Fruit fly (Drosophila melanogaster): ENCODE results near the gene vn.
A peak's percentile ranks its signal among the peaks of the same experiment; 100 is the strongest.

The vn gene

DNA sequence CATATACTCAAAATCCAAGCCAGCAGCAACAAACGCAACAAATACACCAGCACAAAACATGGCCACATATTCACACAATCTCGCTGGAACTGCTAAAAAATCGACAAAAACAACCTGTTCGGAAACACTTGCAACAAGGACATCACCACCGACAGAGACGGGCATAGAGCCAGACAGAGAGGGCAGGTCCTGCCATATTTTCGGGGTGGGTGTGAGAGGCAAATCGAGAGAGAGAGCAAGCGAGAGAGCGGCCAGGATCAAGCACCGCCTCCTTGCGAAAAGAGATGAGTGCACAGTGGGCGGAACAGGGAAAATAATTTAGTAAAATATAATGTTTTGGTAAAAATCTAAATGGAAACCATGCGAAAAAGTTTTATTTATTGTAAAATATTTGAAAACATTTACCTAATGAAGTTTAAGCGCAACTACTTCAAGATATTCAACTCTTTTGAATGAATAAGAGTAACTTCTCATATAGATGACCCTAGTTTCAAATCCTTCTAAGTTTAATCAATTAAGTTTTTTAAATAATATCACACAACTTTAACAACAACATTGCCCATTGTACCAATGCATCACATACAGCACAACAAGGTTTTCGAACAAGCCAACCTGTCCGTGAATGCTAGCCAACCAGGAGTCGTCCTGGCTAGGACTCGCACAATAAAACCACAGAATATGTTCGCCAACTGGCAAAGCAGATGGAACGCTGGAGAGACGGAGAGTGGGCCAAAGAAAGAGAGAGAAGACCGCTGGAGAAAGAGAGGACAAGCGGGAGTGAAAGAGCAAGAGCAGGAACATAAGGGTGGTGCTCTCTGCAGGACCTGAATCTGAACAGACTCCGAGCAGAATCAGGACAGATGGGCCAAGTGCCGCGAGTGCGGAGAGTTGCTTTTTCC, 36.1 kb upstream of the vn start (continued):
- no peak; the same call in 2 of the 3 replicates for TF ChIP-seq CG2889 (GFP tag; IDR thresholded peaks at IDR 0.05)
- no peak for TF ChIP-seq Taf1 (GFP tag; IDR thresholded peaks at IDR 0.05)
- TF ChIP-seq H2.0 (GFP tag; IDR thresholded peaks at IDR 0.05), result peak; percentile 44; the same call in 1 of the 2 replicates
- TF ChIP-seq vnd (GFP tag; IDR thresholded peaks at IDR 0.05; ENCODE audit: partially characterized antibody), result no peak
- no peak for TF ChIP-seq Mrtf (GFP tag; IDR thresholded peaks at IDR 0.05)
- no peak for TF ChIP-seq CG2202 (tag; optimal IDR thresholded peaks at IDR 0.05)
- TF ChIP-seq Fer3 (tag; optimal IDR thresholded peaks at IDR 0.05), result no peak
- TF ChIP-seq MESR4 (GFP tag; optimal IDR thresholded peaks at IDR 0.05), result no peak
- no peak for TF ChIP-seq MBD-R2 (GFP tag; IDR thresholded peaks at IDR 0.05)
- no peak for TF ChIP-seq Vsx1 (GFP tag; optimal IDR thresholded peaks at IDR 0.05)
- no peak for TF ChIP-seq CG7963 (GFP tag; IDR thresholded peaks at IDR 0.05; ENCODE audit: partially characterized antibody)
- TF ChIP-seq trem (tag; optimal IDR thresholded peaks at IDR 0.05), result no peak
- TF ChIP-seq cato (GFP tag; optimal IDR thresholded peaks at IDR 0.05; ENCODE audit: borderline replicate concordance), result peak; percentile 36
- no peak for TF ChIP-seq Spps (tag; optimal IDR thresholded peaks at IDR 0.05)
- no peak for TF ChIP-seq lab (GFP tag; optimal IDR thresholded peaks at IDR 0.05)
- TF ChIP-seq inv (GFP tag; IDR thresholded peaks at IDR 0.05; ENCODE audit: partially characterized antibody), result no peak
- no peak for TF ChIP-seq ab (GFP tag; optimal IDR thresholded peaks at IDR 0.05)
- TF ChIP-seq gcm (GFP tag; optimal IDR thresholded peaks at IDR 0.05), result no peak
- TF ChIP-seq Lhr (GFP tag; optimal IDR thresholded peaks at IDR 0.05), result peak; percentile 16
- TF ChIP-seq cad (GFP tag; optimal IDR thresholded peaks at IDR 0.05), result no peak
- TF ChIP-seq CG31224 (GFP tag; IDR thresholded peaks at IDR 0.05), result no peak
- TF ChIP-seq ERR (GFP tag; optimal IDR thresholded peaks at IDR 0.05), result no peak
- TF ChIP-seq CTCF (GFP tag; optimal IDR thresholded peaks at IDR 0.05), result no peak
- TF ChIP-seq CG16779 (GFP tag; IDR thresholded peaks at IDR 0.05), result no peak
- TF ChIP-seq bcd (GFP tag; optimal IDR thresholded peaks at IDR 0.05), result peak; percentile 16
- no peak for TF ChIP-seq Hmx (GFP tag; optimal IDR thresholded peaks at IDR 0.05)
- no peak for TF ChIP-seq grn (GFP tag; optimal IDR thresholded peaks at IDR 0.05)
- no peak for TF ChIP-seq ftz-f1 (GFP tag; optimal IDR thresholded peaks at IDR 0.05)
- peak; percentile 78 for TF ChIP-seq row (GFP tag; IDR thresholded peaks at IDR 0.05)
- no peak for TF ChIP-seq Sry-δ (GFP tag; optimal IDR thresholded peaks at IDR 0.05)
- peak; percentile 48 for TF ChIP-seq CG15601 (tag; optimal IDR thresholded peaks at IDR 0.05)
- TF ChIP-seq CG1603 (tag; optimal IDR thresholded peaks at IDR 0.05), result peak; percentile 13
- peak; percentile 77 for TF ChIP-seq CG8924 (tag; optimal IDR thresholded peaks at IDR 0.05)
- TF ChIP-seq pnt (GFP tag; optimal IDR thresholded peaks at IDR 0.05), result no peak
- no peak for TF ChIP-seq CG3726 (GFP tag; IDR thresholded peaks at IDR 0.05)
- no peak for TF ChIP-seq Ravus (GFP tag; IDR thresholded peaks at IDR 0.05)
- TF ChIP-seq CG14860 (GFP tag; IDR thresholded peaks at IDR 0.05; ENCODE audit: partially characterized antibody), result no peak
- TF ChIP-seq CkIIα-i1 (GFP tag; IDR thresholded peaks at IDR 0.05), result no peak
- no peak for TF ChIP-seq HmgZ (tag; optimal IDR thresholded peaks at IDR 0.05)
- peak; percentile 13 for TF ChIP-seq CG3407 (GFP tag; optimal IDR thresholded peaks at IDR 0.05)
- TF ChIP-seq zen (tag; optimal IDR thresholded peaks at IDR 0.05), result no peak
- TF ChIP-seq hb (GFP tag; IDR thresholded peaks at IDR 0.05; ENCODE audit: partially characterized antibody), result no peak
- TF ChIP-seq Hr3 (GFP tag; optimal IDR thresholded peaks at IDR 0.05), result peak; percentile 65
- peak; percentile 38 for TF ChIP-seq CG12744 (GFP tag; optimal IDR thresholded peaks at IDR 0.05)
- TF ChIP-seq CG15073 (GFP tag; optimal IDR thresholded peaks at IDR 0.05), result peak; percentile 11
- TF ChIP-seq Aef1 (GFP tag; IDR thresholded peaks at IDR 0.05), result no peak
- TF ChIP-seq CG12219 (GFP tag; optimal IDR thresholded peaks at IDR 0.05), result peak; percentile 46
- no peak for TF ChIP-seq Pdp1 (GFP tag; optimal IDR thresholded peaks at IDR 0.05)
- TF ChIP-seq jigr1 (GFP tag; IDR thresholded peaks at IDR 0.05), result no peak
- TF ChIP-seq CG30020 (tag; optimal IDR thresholded peaks at IDR 0.05), result no peak

Data from whole organism, embryonic.